Worm (Caenorhabditis elegans) whole organism, L4/young adult: ENCODE data around the gene pmpl-1.

Experiments used
- dao-5 ChIP-seq: sonication (generic microtip); optimal IDR thresholded peaks from 2 replicates; lab custom pipeline; 2016; ENCODE audit warnings: missing genotype, missing genetic modification characterization, moderate library complexity, missing compliant biosample characterization
- him-1 ChIP-seq: sonication (generic microtip); optimal IDR thresholded peaks from 2 replicates; lab custom pipeline; 2016; ENCODE audit warnings: missing genotype, missing genetic modification reagents, missing genetic modification characterization, missing compliant biosample characterization

- TF ChIP-seq him-1 (no peak), dao-5 (tag; lab: Kevin White, UChicago) (no peak)
Measured at ce11 chrX:3804837-3805236, 17.0 kb downstream of the pmpl-1 start, which contains the start of gene F35A5.2.
